Worm (Caenorhabditis elegans) whole organism, L1 larva: ENCODE measurements around the gene aakb-2.

ENCODE experiments used
- ama-1 ChIP-seq: fragments of 150-350 bp; optimal IDR thresholded peaks from 2 replicates; lab custom pipeline; 2014
- ceh-88 ChIP-seq: fragments of 200-800 bp; sonication (Bioruptor generic); IDR thresholded peaks from 2 replicates; pipeline ENCODE4 v1.3.6; 2022; ENCODE audit warnings: missing genetic modification characterization, missing compliant biosample characterization
- lsy-2 ChIP-seq, 2 experiments: fragments of 150-350 bp; optimal IDR thresholded peaks; 2 replicates each; lab custom pipeline; 2014; ENCODE audit warnings: missing biosample characterization in 2 of 2, missing genetic modification characterization in 2 of 2
- mef-2 ChIP-seq: fragments of 150-350 bp; optimal IDR thresholded peaks from 2 replicates; lab custom pipeline; 2014; ENCODE audit warnings: missing biosample characterization, missing genetic modification characterization
- nhr-11 ChIP-seq: fragments of 150-350 bp; optimal IDR thresholded peaks from 2 replicates; lab custom pipeline; 2014; ENCODE audit warnings: missing biosample characterization, missing genetic modification characterization
- nhr-85 ChIP-seq: sonication (generic microtip); peaks from one replicate; lab custom pipeline; 2016; ENCODE audit warnings: missing genetic modification characterization, inconsistent platforms, missing compliant biosample characterization
- unc-62 ChIP-seq: fragments of 150-350 bp; optimal IDR thresholded peaks from 2 replicates; lab custom pipeline; 2014; ENCODE audit warnings: missing biosample characterization, missing genetic modification reagents, missing genetic modification characterization

DNA sequence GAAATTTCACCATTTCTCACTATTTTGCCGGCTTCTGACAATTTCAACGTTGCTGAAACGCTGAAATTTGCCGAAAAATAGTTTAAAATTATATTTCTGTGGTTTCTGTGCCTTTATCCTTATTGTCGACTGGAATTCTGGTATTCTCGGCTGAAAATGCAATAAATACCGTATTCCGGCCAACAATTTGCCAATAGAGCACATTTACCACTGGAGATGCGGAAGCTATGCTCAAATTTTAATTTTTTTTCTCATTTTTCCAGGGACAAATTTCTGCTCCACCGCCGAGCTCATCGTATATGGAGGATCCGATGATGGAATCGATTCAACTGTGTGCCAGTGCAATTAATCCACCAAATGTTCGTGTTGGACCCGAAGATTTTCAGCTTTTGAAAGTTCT, 9.6 kb downstream of the aakb-2 start:
- TF ChIP-seq ama-1 (no peak), lsy-2 (tag; optimal IDR thresholded peaks at IDR 0.05; lab: Kevin White, UChicago) (no peak), mef-2 (tag; lab: Kevin White, UChicago) (no peak), unc-62 (no peak), nhr-11 (tag; lab: Kevin White, UChicago) (no peak), nhr-85 (no peak), ceh-88 (GFP tag; lab: Robert Waterston, UW) (no peak)
